Fruit fly (Drosophila melanogaster) whole organism, embryonic: ENCODE measurements around the gene CG32647.

Source experiments
- Ada2b ChIP-seq: fragments of 200-800 bp; sonication (Bioruptor generic); IDR thresholded peaks from 2 replicates; pipeline ENCODE4 v1.3.6; 2022; ENCODE audit warnings: missing biosample characterization, missing genetic modification characterization
- Atf3 ChIP-seq: fragments of 200-800 bp; sonication (Bioruptor generic); optimal IDR thresholded peaks from 3 replicates; lab custom pipeline; 2016; ENCODE audit warnings: missing biosample characterization, missing genetic modification characterization
- Bteb2 ChIP-seq: fragments of 200-800 bp; sonication (Bioruptor generic); optimal IDR thresholded peaks from 2 replicates; lab custom pipeline; 2016; ENCODE audit warnings: missing biosample characterization, missing genetic modification characterization
- CG12391 ChIP-seq: fragments of 200-800 bp; sonication (Bioruptor generic); optimal IDR thresholded peaks from 3 replicates; lab custom pipeline; 2018; ENCODE audit warnings: missing biosample characterization, mild to moderate bottlenecking, missing genetic modification characterization, moderate library complexity
- CG12659 ChIP-seq: fragments of 200-800 bp; sonication (Bioruptor generic); optimal IDR thresholded peaks from 3 replicates; lab custom pipeline; 2017; ENCODE audit warnings: mild to moderate bottlenecking, missing biosample characterization, missing genetic modification reagents, missing genetic modification characterization
- CG13424 ChIP-seq: fragments of 200-800 bp; sonication (Bioruptor generic); optimal IDR thresholded peaks from 2 replicates; lab custom pipeline; 2019; ENCODE audit warnings: missing biosample characterization, mild to moderate bottlenecking, missing genetic modification characterization, moderate library complexity
- CG14965 ChIP-seq: fragments of 200-800 bp; sonication (Bioruptor generic); optimal IDR thresholded peaks from 2 replicates; lab custom pipeline; 2016; ENCODE audit warnings: missing biosample characterization, missing genetic modification characterization, borderline replicate concordance
- CG15011 ChIP-seq: fragments of 200-800 bp; sonication (Bioruptor generic); optimal IDR thresholded peaks from 3 replicates; lab custom pipeline; 2018; ENCODE audit warnings: missing biosample characterization, mild to moderate bottlenecking, missing genetic modification characterization
- CG15073 ChIP-seq: fragments of 200-800 bp; sonication (Bioruptor generic); optimal IDR thresholded peaks from 2 replicates; lab custom pipeline; 2016; ENCODE audit warnings: missing biosample characterization, missing genetic modification characterization
- CG1602 ChIP-seq: fragments of 200-800 bp; sonication (Bioruptor generic); optimal IDR thresholded peaks from 3 replicates; lab custom pipeline; 2016; ENCODE audit warnings: missing biosample characterization, missing genetic modification characterization
- CG1603 ChIP-seq: fragments of 200-800 bp; sonication (Bioruptor generic); optimal IDR thresholded peaks from 2 replicates; lab custom pipeline; 2019; ENCODE audit warnings: missing biosample characterization, mild to moderate bottlenecking, missing genetic modification characterization, moderate library complexity
- CG16779 ChIP-seq: fragments of 200-800 bp; sonication (Bioruptor generic); IDR thresholded peaks from 2 replicates; pipeline ENCODE4 v1.3.6; 2022; ENCODE audit warnings: missing biosample characterization, missing genetic modification characterization
- CG17612 ChIP-seq: fragments of 200-800 bp; sonication (Bioruptor generic); IDR thresholded peaks from 2 replicates; pipeline ENCODE4 v1.3.6; 2022; ENCODE audit warnings: missing biosample characterization, missing genetic modification characterization
- CG17829 ChIP-seq: fragments of 200-800 bp; optimal IDR thresholded peaks from 2 replicates; lab custom pipeline; 2019; ENCODE audit warnings: missing biosample characterization, mild to moderate bottlenecking, missing genetic modification characterization, moderate library complexity
- CG18262 ChIP-seq: fragments of 200-800 bp; optimal IDR thresholded peaks from 3 replicates; lab custom pipeline; 2019; ENCODE audit warnings: missing biosample characterization, mild to moderate bottlenecking, missing genetic modification characterization, moderate library complexity
- CG3163 ChIP-seq: fragments of 200-800 bp; sonication (Bioruptor generic); optimal IDR thresholded peaks from 3 replicates; lab custom pipeline; 2016; ENCODE audit warnings: missing biosample characterization, missing genetic modification characterization
- CG3838 ChIP-seq: fragments of 200-800 bp; sonication (Bioruptor generic); optimal IDR thresholded peaks from 3 replicates; lab custom pipeline; 2016; ENCODE audit warnings: missing biosample characterization, missing genetic modification characterization
- CG42726 ChIP-seq: fragments of 200-800 bp; sonication (Bioruptor generic); IDR thresholded peaks from 2 replicates; pipeline ENCODE4 v1.3.6; 2022; ENCODE audit warnings: missing biosample characterization, missing genetic modification characterization; ENCODE audit not compliant: partially characterized antibody
- CG6765 ChIP-seq: fragments of 200-800 bp; sonication (Bioruptor generic); optimal IDR thresholded peaks from 3 replicates; lab custom pipeline; 2017; ENCODE audit warnings: missing biosample characterization, mild to moderate bottlenecking, missing genetic modification characterization
- CG6791 ChIP-seq: fragments of 200-800 bp; sonication (Bioruptor generic); IDR thresholded peaks from 3 replicates; pipeline ENCODE4 v1.3.6; 2022; ENCODE audit warnings: missing biosample characterization, missing genetic modification characterization; ENCODE audit not compliant: partially characterized antibody
- CG7987 ChIP-seq: fragments of 200-800 bp; sonication (Bioruptor generic); optimal IDR thresholded peaks from 2 replicates; lab custom pipeline; 2018; ENCODE audit warnings: missing biosample characterization, mild to moderate bottlenecking, missing genetic modification characterization, moderate library complexity
- CG8089 ChIP-seq: fragments of 200-800 bp; sonication (Bioruptor generic); optimal IDR thresholded peaks from 3 replicates; lab custom pipeline; 2016; ENCODE audit warnings: missing biosample characterization, missing genetic modification characterization
- CG9727 ChIP-seq: fragments of 200-800 bp; sonication (Bioruptor generic); optimal IDR thresholded peaks from 3 replicates; lab custom pipeline; 2017; ENCODE audit warnings: missing biosample characterization, mild to moderate bottlenecking, missing genetic modification characterization
- CG9817 ChIP-seq: fragments of 200-800 bp; sonication (Bioruptor generic); optimal IDR thresholded peaks from 2 replicates; lab custom pipeline; 2018; ENCODE audit warnings: missing biosample characterization, mild to moderate bottlenecking, missing genetic modification characterization, moderate library complexity
- CkIIα-i1 ChIP-seq: fragments of 200-800 bp; sonication (Bioruptor generic); IDR thresholded peaks from 2 replicates; pipeline ENCODE4 v1.3.6; 2022; ENCODE audit warnings: missing biosample characterization, missing genetic modification characterization
- Gsc ChIP-seq: fragments of 200-800 bp; sonication (Bioruptor generic); IDR thresholded peaks from 2 replicates; pipeline ENCODE4 v1.3.6; 2022; ENCODE audit warnings: missing biosample characterization, missing genetic modification characterization
- HLHmδ ChIP-seq: fragments of 200-800 bp; sonication (Bioruptor generic); optimal IDR thresholded peaks from 2 replicates; lab custom pipeline; 2018; ENCODE audit warnings: missing biosample characterization, mild to moderate bottlenecking, missing genetic modification characterization, moderate library complexity
- Hey ChIP-seq: fragments of 200-800 bp; sonication (Bioruptor generic); optimal IDR thresholded peaks from 3 replicates; lab custom pipeline; 2018; ENCODE audit warnings: missing biosample characterization, mild to moderate bottlenecking, missing genetic modification characterization
- Hr78 ChIP-seq, 2 experiments: fragments of 200-800 bp in 1 of 2; fragments of >200 bp in 1 of 2; sonication (Bioruptor generic) in 1 of 2; optimal IDR thresholded peaks; 2 replicates each; lab custom pipeline; 2017 to 2019; ENCODE audit warnings: missing biosample characterization in 2 of 2, missing genetic modification characterization in 2 of 2, mild to moderate bottlenecking in 1 of 2, moderate library complexity in 1 of 2
- Lhr ChIP-seq: fragments of 200-800 bp; sonication (Bioruptor generic); optimal IDR thresholded peaks from 3 replicates; lab custom pipeline; 2017; ENCODE audit warnings: mild to moderate bottlenecking, missing biosample characterization, missing genetic modification reagents, missing genetic modification characterization
- Med ChIP-seq: fragments of 200-800 bp; sonication (Bioruptor generic); peaks from one replicate; lab custom pipeline; 2016; ENCODE audit warnings: missing biosample characterization, missing genetic modification characterization, mild to moderate bottlenecking, inconsistent platforms, moderate library complexity
- NfI ChIP-seq: fragments of 200-800 bp; sonication (Bioruptor generic); optimal IDR thresholded peaks from 3 replicates; lab custom pipeline; 2018; ENCODE audit warnings: missing biosample characterization, mild to moderate bottlenecking, missing genetic modification characterization, moderate library complexity
- Ptx1 ChIP-seq: fragments of 200-800 bp; sonication (Bioruptor generic); IDR thresholded peaks from 2 replicates; pipeline ENCODE4 v1.3.6; 2022; ENCODE audit warnings: missing biosample characterization, missing genetic modification characterization
- Rx ChIP-seq: fragments of 200-800 bp; sonication (Bioruptor generic); IDR thresholded peaks from 2 replicates; pipeline ENCODE4 v1.3.6; 2022; ENCODE audit warnings: missing biosample characterization, missing genetic modification characterization
- Ssrp ChIP-seq: fragments of 200-800 bp; sonication (Bioruptor generic); optimal IDR thresholded peaks from 2 replicates; lab custom pipeline; 2018; ENCODE audit warnings: missing biosample characterization, mild to moderate bottlenecking, missing genetic modification characterization, moderate library complexity
- ac ChIP-seq: fragments of 200-800 bp; sonication (Bioruptor generic); optimal IDR thresholded peaks from 3 replicates; lab custom pipeline; 2017; ENCODE audit warnings: missing biosample characterization, mild to moderate bottlenecking, missing genetic modification characterization
- ap ChIP-seq: fragments of 200-800 bp; sonication (Bioruptor generic); IDR thresholded peaks from 2 replicates; pipeline ENCODE4 v1.3.6; 2022; ENCODE audit warnings: missing biosample characterization, missing genetic modification characterization
- cato ChIP-seq: fragments of 200-800 bp; sonication (Bioruptor generic); optimal IDR thresholded peaks from 2 replicates; lab custom pipeline; 2016; ENCODE audit warnings: missing biosample characterization, missing genetic modification characterization, borderline replicate concordance
- croc ChIP-seq: fragments of 200-800 bp; sonication (Bioruptor generic); conservative IDR thresholded peaks from 3 replicates; pipeline ENCODE4 v1.3.6; 2022; ENCODE audit warnings: missing biosample characterization, missing genetic modification characterization
- fd102C ChIP-seq: fragments of 200-800 bp; sonication (Bioruptor generic); optimal IDR thresholded peaks from 2 replicates; lab custom pipeline; 2018; ENCODE audit warnings: missing biosample characterization, mild to moderate bottlenecking, missing genetic modification characterization, moderate library complexity
- gro ChIP-seq: fragments of 200-800 bp; sonication (Bioruptor generic); optimal IDR thresholded peaks from 2 replicates; lab custom pipeline; 2016; ENCODE audit warnings: missing biosample characterization, missing genetic modification characterization
- hth ChIP-seq: fragments of >200 bp; optimal IDR thresholded peaks from 2 replicates; lab custom pipeline; 2017; ENCODE audit warnings: inconsistent platforms
- jumu ChIP-seq: fragments of 200-800 bp; sonication (Bioruptor generic); optimal IDR thresholded peaks from 3 replicates; lab custom pipeline; 2016; ENCODE audit warnings: missing biosample characterization, missing genetic modification characterization
- mirr ChIP-seq: fragments of 200-800 bp; sonication (Bioruptor generic); optimal IDR thresholded peaks from 3 replicates; lab custom pipeline; 2018; ENCODE audit warnings: missing biosample characterization, mild to moderate bottlenecking, missing genetic modification characterization
- oc ChIP-seq: fragments of 200-800 bp; sonication (Bioruptor generic); optimal IDR thresholded peaks from 2 replicates; lab custom pipeline; 2018; ENCODE audit warnings: missing biosample characterization, mild to moderate bottlenecking, missing genetic modification characterization, moderate library complexity
- odd ChIP-seq: fragments of 200-800 bp; sonication (Bioruptor generic); optimal IDR thresholded peaks from 2 replicates; lab custom pipeline; 2017; ENCODE audit warnings: missing biosample characterization, mild to moderate bottlenecking, missing genetic modification characterization
- pho ChIP-seq: fragments of 200-800 bp; sonication (Bioruptor generic); optimal IDR thresholded peaks from 2 replicates; lab custom pipeline; 2016; ENCODE audit warnings: missing biosample characterization, missing genetic modification characterization
- pnt ChIP-seq: fragments of 200-800 bp; sonication (Bioruptor generic); optimal IDR thresholded peaks from 3 replicates; lab custom pipeline; 2016; ENCODE audit warnings: missing biosample characterization, missing genetic modification characterization
- ssp ChIP-seq: fragments of 200-800 bp; sonication (Bioruptor generic); IDR thresholded peaks from 2 replicates; pipeline ENCODE4 v1.3.6; 2022; ENCODE audit warnings: missing biosample characterization, missing genetic modification characterization
- tgo ChIP-seq: fragments of 200-800 bp; sonication (Bioruptor generic); IDR thresholded peaks from 3 replicates; pipeline ENCODE4 v1.3.6; 2022; ENCODE audit warnings: missing biosample characterization, missing genetic modification characterization
- tin ChIP-seq: fragments of 200-800 bp; sonication (Bioruptor generic); optimal IDR thresholded peaks from 3 replicates; lab custom pipeline; 2016; ENCODE audit warnings: missing biosample characterization, missing genetic modification characterization

The CG32647 gene

dm6 chrX:12754348-12754733 is 30.4 kb downstream of the CG32647 start (continued):
- no peak for TF ChIP-seq hth (lab: Kevin White, UChicago)
- peak; percentile 87 for TF ChIP-seq tin
- TF ChIP-seq CG12659 (GFP tag; lab: Kevin White, UChicago): peak; percentile 95
- peak; percentile 92 for TF ChIP-seq CG9817 (tag; lab: Kevin White, UChicago)
- TF ChIP-seq pnt (GFP tag; lab: Kevin White, UChicago): peak; percentile 75
- TF ChIP-seq mirr (GFP tag; lab: Kevin White, UChicago): no peak
- TF ChIP-seq Med: peak; percentile 99
- peak; percentile 53 for TF ChIP-seq oc (tag; lab: Kevin White, UChicago)
- TF ChIP-seq Bteb2: peak; percentile 81
- no peak for TF ChIP-seq ac (GFP tag; lab: Kevin White, UChicago)
- TF ChIP-seq CG12391: peak; percentile 89
- peak; percentile 88 for TF ChIP-seq ap
- TF ChIP-seq CG6765 (GFP tag; lab: Kevin White, UChicago): peak; percentile 56
- TF ChIP-seq CG8089 (GFP tag; lab: Kevin White, UChicago): peak; percentile 61
- peak; percentile 88 for TF ChIP-seq NfI (GFP tag; lab: Kevin White, UChicago)
- peak; percentile 93 for TF ChIP-seq pho (GFP tag; lab: Kevin White, UChicago)
- peak; percentile 6 for TF ChIP-seq CG14965
- TF ChIP-seq jumu (GFP tag; lab: Kevin White, UChicago): peak; percentile 68
- no peak for TF ChIP-seq Hr78 (GFP tag; optimal IDR thresholded peaks at IDR 0.05; lab: Kevin White, UChicago)
- TF ChIP-seq CG6791 (GFP tag; lab: Robert Waterston, UW): no peak
- peak; percentile 86 for TF ChIP-seq Ssrp
- peak; percentile 92 for TF ChIP-seq CG17612
- TF ChIP-seq fd102C (GFP tag; lab: Kevin White, UChicago): no peak
- no peak; the same call in 1 of the 2 replicates for TF ChIP-seq Gsc
- no peak for TF ChIP-seq HLHmδ (GFP tag; lab: Kevin White, UChicago)
- TF ChIP-seq CG3838: peak; percentile 22
- TF ChIP-seq CG3163 (GFP tag; lab: Kevin White, UChicago): peak; percentile 33
- no peak for TF ChIP-seq CG42726
- TF ChIP-seq gro (GFP tag; lab: Kevin White, UChicago): peak; percentile 86
- TF ChIP-seq tgo (GFP tag; lab: Robert Waterston, UW): peak; percentile 95
- peak; percentile 88 for TF ChIP-seq ssp (GFP tag; lab: Robert Waterston, UW)
- peak; percentile 58 for TF ChIP-seq cato (GFP tag; lab: Kevin White, UChicago)
- peak; percentile 82 for TF ChIP-seq CG15011 (GFP tag; lab: Kevin White, UChicago)
- peak; percentile 25 for TF ChIP-seq CG15073
- peak; percentile 90 for TF ChIP-seq CG1603 (tag; lab: Kevin White, UChicago)
- peak; percentile 84 for TF ChIP-seq CG18262 (tag; lab: Kevin White, UChicago)
- TF ChIP-seq Rx: peak; percentile 94
- peak; percentile 85 for TF ChIP-seq CG17829
- peak; percentile 97 for TF ChIP-seq Ptx1 (GFP tag; lab: Robert Waterston, UW)
- TF ChIP-seq odd (GFP tag; lab: Kevin White, UChicago): peak; percentile 70
- TF ChIP-seq CG9727: peak; percentile 90
- peak; percentile 90 for TF ChIP-seq CG1602
- TF ChIP-seq Ada2b: peak; percentile 96
- peak; percentile 44 for TF ChIP-seq Lhr (GFP tag; lab: Kevin White, UChicago)
- peak; percentile 88 for TF ChIP-seq croc
- no peak for TF ChIP-seq CG7987 (GFP tag; lab: Kevin White, UChicago)
- peak; percentile 68; the same call in 1 of the 2 replicates for TF ChIP-seq CkIIα-i1 (GFP tag; lab: Robert Waterston, UW)
- peak; percentile 22 for TF ChIP-seq Hey
- peak; percentile 69 for TF ChIP-seq Atf3 (GFP tag; lab: Kevin White, UChicago)
- TF ChIP-seq CG16779 (GFP tag; lab: Robert Waterston, UW): peak; percentile 96
- TF ChIP-seq CG13424: peak; percentile 88
